Fruit fly (Drosophila melanogaster): ENCODE results near the gene RYa-R.

Gene RYa-R

DNA sequence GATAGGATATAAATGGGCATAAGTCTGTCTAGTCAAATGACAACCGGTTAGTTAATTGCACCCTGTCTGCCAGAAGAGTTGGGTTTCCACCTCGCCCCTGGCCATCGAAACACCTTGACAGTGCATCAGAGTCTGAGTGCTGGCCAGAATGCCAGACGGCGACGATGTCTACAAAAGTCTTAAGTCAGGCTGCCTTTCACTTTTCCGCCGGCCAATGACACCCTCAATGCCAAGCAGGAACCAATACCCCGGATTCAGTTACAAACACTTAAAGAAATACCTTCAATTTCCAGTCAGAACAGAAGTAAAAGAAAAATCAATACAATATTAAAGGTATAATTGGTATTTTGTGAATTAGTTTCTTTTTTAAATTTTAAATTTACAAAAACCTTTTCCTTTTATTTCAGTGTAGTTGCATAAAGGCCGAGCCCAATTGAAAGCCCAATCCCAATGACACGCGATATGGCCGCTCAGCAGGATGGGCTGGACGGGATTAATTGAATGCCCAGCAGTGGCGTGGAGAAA, 87.8 kb downstream of the RYa-R start:
- peak; percentile 66 for TF ChIP-seq dsx (GFP tag; optimal IDR thresholded peaks at IDR 0.05; ENCODE audit: poor library complexity, severe bottlenecking)
- no peak for TF ChIP-seq Eip93F (GFP tag; optimal IDR thresholded peaks at IDR 0.05)
- TF ChIP-seq CG6163 (GFP tag; IDR thresholded peaks at IDR 0.05), result peak; percentile 78
- no peak for TF ChIP-seq Sox102F (GFP tag; optimal IDR thresholded peaks at IDR 0.05)
- TF ChIP-seq CG34406 (GFP tag; optimal IDR thresholded peaks at IDR 0.05), result no peak
- TF ChIP-seq OdsH (GFP tag; optimal IDR thresholded peaks at IDR 0.05), result no peak
- no peak for TF ChIP-seq dac (GFP tag; optimal IDR thresholded peaks at IDR 0.05)
- peak; percentile 22 for TF ChIP-seq net (GFP tag; optimal IDR thresholded peaks at IDR 0.05)
- no peak for TF ChIP-seq fkh (GFP tag; optimal IDR thresholded peaks at IDR 0.05)
- TF ChIP-seq CG8119 (GFP tag; IDR thresholded peaks at IDR 0.05), result no peak
- TF ChIP-seq Hr39 (GFP tag; optimal IDR thresholded peaks at IDR 0.05), result no peak
- TF ChIP-seq Lpt (GFP tag; optimal IDR thresholded peaks at IDR 0.05), result peak; percentile 9
- no peak for TF ChIP-seq CG6854 (GFP tag; optimal IDR thresholded peaks at IDR 0.05)
- peak; percentile 73 for TF ChIP-seq eg (GFP tag; IDR thresholded peaks at IDR 0.05)
- no peak for TF ChIP-seq CG11902 (GFP tag; optimal IDR thresholded peaks at IDR 0.05)
- TF ChIP-seq esn (GFP tag; optimal IDR thresholded peaks at IDR 0.05), result no peak
- peak; percentile 8 for TF ChIP-seq CG6276 (GFP tag; optimal IDR thresholded peaks at IDR 0.05)
- no peak for TF ChIP-seq Hr38 (GFP tag; optimal IDR thresholded peaks at IDR 0.05)
- peak; percentile 14 for TF ChIP-seq Met (GFP tag; optimal IDR thresholded peaks at IDR 0.05)
- no peak for TF ChIP-seq svp (GFP tag)
- no peak for TF ChIP-seq cyc (GFP tag; optimal IDR thresholded peaks at IDR 0.05)
- no peak for TF ChIP-seq vri (GFP tag; optimal IDR thresholded peaks at IDR 0.05)
- TF ChIP-seq CG1621 (tag; optimal IDR thresholded peaks at IDR 0.05), result no peak
- no peak for TF ChIP-seq salr (GFP tag; optimal IDR thresholded peaks at IDR 0.05)
- TF ChIP-seq Sox14 (GFP tag; optimal IDR thresholded peaks at IDR 0.05), result no peak
- TF ChIP-seq Gug (GFP tag; IDR thresholded peaks at IDR 0.05), result no peak
- peak; percentile 53 for TF ChIP-seq achi (GFP tag; optimal IDR thresholded peaks at IDR 0.05)
- peak; percentile 92 for TF ChIP-seq Eip78C (GFP tag)
- peak; percentile 64 for TF ChIP-seq Ets96B (tag; optimal IDR thresholded peaks at IDR 0.05)
- no peak for TF ChIP-seq pdm3 (GFP tag; optimal IDR thresholded peaks at IDR 0.05)
- TF ChIP-seq CG3919 (GFP tag; optimal IDR thresholded peaks at IDR 0.05), result peak; percentile 49
- TF ChIP-seq topi (GFP tag; optimal IDR thresholded peaks at IDR 0.05), result peak; percentile 19
- TF ChIP-seq CG6808 (GFP tag; optimal IDR thresholded peaks at IDR 0.05), result peak; percentile 63
- TF ChIP-seq CG15336 (GFP tag; IDR thresholded peaks at IDR 0.05), result peak; percentile 17; the same call in 1 of the 2 replicates
- TF ChIP-seq CG16779 (tag; optimal IDR thresholded peaks at IDR 0.05), result no peak
- no peak for TF ChIP-seq CG10669 (GFP tag; optimal IDR thresholded peaks at IDR 0.05)
- peak; percentile 16 for TF ChIP-seq CG6792 (GFP tag; optimal IDR thresholded peaks at IDR 0.05)
- TF ChIP-seq fd59A (GFP tag; optimal IDR thresholded peaks at IDR 0.05), result no peak
- TF ChIP-seq Sox15 (GFP tag; optimal IDR thresholded peaks at IDR 0.05), result no peak
- TF ChIP-seq Blimp-1 (GFP tag; optimal IDR thresholded peaks at IDR 0.05), result peak; percentile 1
- peak; percentile 45 for TF ChIP-seq spab (GFP tag; optimal IDR thresholded peaks at IDR 0.05)
- no peak for TF ChIP-seq fd85E (GFP tag; optimal IDR thresholded peaks at IDR 0.05)
- no peak for TF ChIP-seq acj6 (GFP tag; optimal IDR thresholded peaks at IDR 0.05)
- peak; percentile 28 for TF ChIP-seq CG9139 (GFP tag; optimal IDR thresholded peaks at IDR 0.05)
- no peak for TF ChIP-seq CG8632 (GFP tag; optimal IDR thresholded peaks at IDR 0.05)
- peak; percentile 59 for TF ChIP-seq Eip75B (GFP tag; optimal IDR thresholded peaks at IDR 0.05)
- no peak for TF ChIP-seq lz (GFP tag; optimal IDR thresholded peaks at IDR 0.05)
- no peak for TF ChIP-seq CG4318 (GFP tag; optimal IDR thresholded peaks at IDR 0.05)
- no peak for TF ChIP-seq Smox (GFP tag; optimal IDR thresholded peaks at IDR 0.05)
- TF ChIP-seq CG11294 (GFP tag; IDR thresholded peaks at IDR 0.05), result no peak
- peak; percentile 51 for TF ChIP-seq CG3032 (tag; optimal IDR thresholded peaks at IDR 0.05)
- TF ChIP-seq CG10631 (GFP tag; optimal IDR thresholded peaks at IDR 0.05), result peak; percentile 21
- peak; percentile 6 for TF ChIP-seq CG32006 (GFP tag; optimal IDR thresholded peaks at IDR 0.05)
